Fruit fly (Drosophila melanogaster) whole organism, embryonic: ENCODE data around the gene smg.
A peak's percentile ranks its signal among the peaks of the same experiment; 100 is the strongest.

Experiments
- Ada2b ChIP-seq: fragments of 200-800 bp; sonication (Bioruptor generic); IDR thresholded peaks from 2 replicates; pipeline ENCODE4 v1.3.6; 2022; ENCODE audit warnings: missing biosample characterization, missing genetic modification characterization
- Aef1 ChIP-seq: fragments of 200-800 bp; sonication (Bioruptor generic); IDR thresholded peaks from 3 replicates; pipeline ENCODE4 v1.3.6; 2022; ENCODE audit warnings: missing biosample characterization, missing genetic modification characterization
- Atf-2 ChIP-seq: fragments of 200-800 bp; sonication (Bioruptor generic); optimal IDR thresholded peaks from 2 replicates; lab custom pipeline; 2016; ENCODE audit warnings: missing biosample characterization, missing genetic modification characterization
- CG10209 ChIP-seq: fragments of 200-800 bp; sonication (Bioruptor generic); optimal IDR thresholded peaks from 3 replicates; lab custom pipeline; 2017; ENCODE audit warnings: missing biosample characterization, mild to moderate bottlenecking, missing genetic modification characterization, missing genetic modification reagents
- CG1024 ChIP-seq: fragments of 200-800 bp; sonication (Bioruptor generic); IDR thresholded peaks from 2 replicates; pipeline ENCODE4 v1.3.6; 2022; ENCODE audit warnings: missing biosample characterization, missing genetic modification characterization
- CG10274 ChIP-seq: fragments of 200-800 bp; sonication (Bioruptor generic); optimal IDR thresholded peaks from 3 replicates; lab custom pipeline; 2017; ENCODE audit warnings: missing biosample characterization, mild to moderate bottlenecking, missing genetic modification characterization
- CG10366 ChIP-seq: fragments of 200-800 bp; sonication (Bioruptor generic); IDR thresholded peaks from 2 replicates; pipeline ENCODE4 v1.3.6; 2022; ENCODE audit warnings: missing biosample characterization, missing genetic modification characterization
- CG11504 ChIP-seq: fragments of 200-800 bp; sonication (Bioruptor generic); optimal IDR thresholded peaks from 3 replicates; lab custom pipeline; 2019; ENCODE audit warnings: missing biosample characterization, mild to moderate bottlenecking, missing genetic modification characterization, moderate library complexity
- CG12391 ChIP-seq: fragments of 200-800 bp; sonication (Bioruptor generic); optimal IDR thresholded peaks from 3 replicates; lab custom pipeline; 2018; ENCODE audit warnings: missing biosample characterization, mild to moderate bottlenecking, missing genetic modification characterization, moderate library complexity
- CG15269 ChIP-seq: fragments of 200-800 bp; sonication (Bioruptor generic); optimal IDR thresholded peaks from 2 replicates; lab custom pipeline; 2018; ENCODE audit warnings: missing biosample characterization, mild to moderate bottlenecking, missing genetic modification characterization, moderate library complexity
- CG15601 ChIP-seq: fragments of 200-800 bp; sonication (Bioruptor generic); optimal IDR thresholded peaks from 3 replicates; lab custom pipeline; 2019; ENCODE audit warnings: missing biosample characterization, mild to moderate bottlenecking, missing genetic modification characterization, moderate library complexity
- CG16863 ChIP-seq: fragments of 200-800 bp; sonication (Bioruptor generic); optimal IDR thresholded peaks from 3 replicates; lab custom pipeline; 2016; ENCODE audit warnings: missing biosample characterization, missing genetic modification characterization
- CG17328 ChIP-seq: fragments of 200-800 bp; sonication (Bioruptor generic); IDR thresholded peaks from 2 replicates; pipeline ENCODE4 v1.3.6; 2022; ENCODE audit warnings: missing biosample characterization, missing genetic modification characterization
- CG18619 ChIP-seq: fragments of 200-800 bp; sonication (Bioruptor generic); optimal IDR thresholded peaks from 3 replicates; lab custom pipeline; 2017; ENCODE audit warnings: missing biosample characterization, mild to moderate bottlenecking, missing genetic modification characterization
- CG2712 ChIP-seq: fragments of 200-800 bp; optimal IDR thresholded peaks from 3 replicates; lab custom pipeline; 2019; ENCODE audit warnings: missing biosample characterization, mild to moderate bottlenecking, missing genetic modification characterization, moderate library complexity
- CG30403 ChIP-seq: fragments of 200-800 bp; sonication (Bioruptor generic); optimal IDR thresholded peaks from 3 replicates; lab custom pipeline; 2016; ENCODE audit warnings: missing biosample characterization, missing genetic modification characterization
- CG3726 ChIP-seq: fragments of 200-800 bp; sonication (Bioruptor generic); IDR thresholded peaks from 3 replicates; pipeline ENCODE4, ENCODE4 v1.3.6; 2022; ENCODE audit warnings: missing biosample characterization, missing genetic modification characterization
- CG4404 ChIP-seq: fragments of 200-800 bp; sonication (Bioruptor generic); IDR thresholded peaks from 2 replicates; pipeline ENCODE4 v1.3.6; 2022; ENCODE audit warnings: missing biosample characterization, missing genetic modification characterization
- CG5953 ChIP-seq: fragments of 200-800 bp; sonication (Bioruptor generic); IDR thresholded peaks from 2 replicates; pipeline ENCODE4 v1.3.6; 2022; ENCODE audit warnings: missing biosample characterization, missing genetic modification characterization
- CG7839 ChIP-seq: fragments of 200-800 bp; sonication (Bioruptor generic); optimal IDR thresholded peaks from 3 replicates; lab custom pipeline; 2018; ENCODE audit warnings: missing biosample characterization, mild to moderate bottlenecking, missing genetic modification characterization, moderate library complexity
- CG8089 ChIP-seq: fragments of 200-800 bp; sonication (Bioruptor generic); optimal IDR thresholded peaks from 3 replicates; lab custom pipeline; 2016; ENCODE audit warnings: missing biosample characterization, missing genetic modification characterization
- CG8924 ChIP-seq: fragments of 200-800 bp; optimal IDR thresholded peaks from 3 replicates; lab custom pipeline; 2019; ENCODE audit warnings: missing biosample characterization, mild to moderate bottlenecking, missing genetic modification characterization, moderate library complexity
- CG8944 ChIP-seq: fragments of 200-800 bp; sonication (Bioruptor generic); optimal IDR thresholded peaks from 3 replicates; lab custom pipeline; 2016; ENCODE audit warnings: missing biosample characterization, missing genetic modification characterization
- CG9437 ChIP-seq: fragments of 200-800 bp; sonication (Bioruptor generic); optimal IDR thresholded peaks from 2 replicates; lab custom pipeline; 2018; ENCODE audit warnings: missing biosample characterization, mild to moderate bottlenecking, missing genetic modification characterization
- CkIIα-i1 ChIP-seq: fragments of 200-800 bp; sonication (Bioruptor generic); IDR thresholded peaks from 2 replicates; pipeline ENCODE4 v1.3.6; 2022; ENCODE audit warnings: missing biosample characterization, missing genetic modification characterization
- Deaf1 ChIP-seq: fragments of 200-800 bp; optimal IDR thresholded peaks from 3 replicates; lab custom pipeline; 2019; ENCODE audit warnings: missing biosample characterization, mild to moderate bottlenecking, missing genetic modification characterization, moderate library complexity
- H15 ChIP-seq: fragments of 200-800 bp; sonication (Bioruptor generic); IDR thresholded peaks from 3 replicates; pipeline ENCODE4 v1.3.6; 2022; ENCODE audit warnings: missing biosample characterization, missing genetic modification characterization
- Hr51 ChIP-seq, 2 experiments: fragments of 200-800 bp; sonication (Bioruptor generic); optimal IDR thresholded peaks; 2 replicates in 1 of 2; 3 replicates in 1 of 2; lab custom pipeline; 2016 to 2018; ENCODE audit warnings: missing biosample characterization in 2 of 2, missing genetic modification characterization in 2 of 2, mild to moderate bottlenecking in 1 of 2, moderate library complexity in 1 of 2
- NC2α ChIP-seq: fragments of 200-800 bp; sonication (Bioruptor generic); optimal IDR thresholded peaks from 2 replicates; lab custom pipeline; 2016; ENCODE audit warnings: missing biosample characterization, missing genetic modification characterization
- Nf-YB ChIP-seq: fragments of 200-800 bp; sonication (Bioruptor generic); optimal IDR thresholded peaks from 3 replicates; lab custom pipeline; 2019; ENCODE audit warnings: missing biosample characterization, mild to moderate bottlenecking, missing genetic modification characterization, moderate library complexity
- Poxn ChIP-seq: fragments of 200-800 bp; sonication (Bioruptor generic); IDR thresholded peaks from 2 replicates; pipeline ENCODE4 v1.3.6; 2022; ENCODE audit warnings: missing biosample characterization, missing genetic modification characterization
- Rx ChIP-seq: fragments of 200-800 bp; sonication (Bioruptor generic); IDR thresholded peaks from 2 replicates; pipeline ENCODE4 v1.3.6; 2022; ENCODE audit warnings: missing biosample characterization, missing genetic modification characterization
- Side ChIP-seq: fragments of 200-800 bp; sonication (Bioruptor generic); optimal IDR thresholded peaks from 2 replicates; lab custom pipeline; 2016; ENCODE audit warnings: missing biosample characterization, missing genetic modification characterization
- Spps ChIP-seq: fragments of 200-800 bp; sonication (Bioruptor generic); optimal IDR thresholded peaks from 2 replicates; lab custom pipeline; 2018; ENCODE audit warnings: missing biosample characterization, mild to moderate bottlenecking, missing genetic modification characterization
- Trl ChIP-seq, 3 experiments: fragments of >200 bp in 2 of 3; fragments of 200-800 bp in 1 of 3; sonication (Bioruptor generic) in 1 of 3; optimal IDR thresholded peaks; 2 replicates in 1 of 3; 3 replicates in 2 of 3; lab custom pipeline; 2016 to 2017; ENCODE audit warnings: missing biosample characterization in 1 of 3, missing genetic modification characterization in 1 of 3
- ase ChIP-seq: fragments of 200-800 bp; sonication (Bioruptor generic); IDR thresholded peaks from 3 replicates; pipeline ENCODE4 v1.3.6; 2022; ENCODE audit warnings: missing biosample characterization, missing genetic modification characterization
- ci ChIP-seq: fragments of 200-800 bp; sonication (Bioruptor generic); IDR thresholded peaks from 3 replicates; pipeline ENCODE4 v1.3.6; 2022; ENCODE audit warnings: missing biosample characterization, missing genetic modification characterization
- dm ChIP-seq: fragments of 200-800 bp; sonication (Bioruptor generic); optimal IDR thresholded peaks from 3 replicates; lab custom pipeline; 2016; ENCODE audit warnings: missing biosample characterization, missing genetic modification characterization
- dpn ChIP-seq, 2 experiments: fragments of 200-800 bp; sonication (Bioruptor generic); optimal IDR thresholded peaks; 3 replicates each; lab custom pipeline; 2016; ENCODE audit warnings: missing biosample characterization in 2 of 2, missing genetic modification characterization in 2 of 2
- esg ChIP-seq: fragments of 200-800 bp; sonication (Bioruptor generic); conservative IDR thresholded peaks from 2 replicates; pipeline ENCODE4 v1.3.6; 2022; ENCODE audit warnings: missing biosample characterization, missing genetic modification characterization
- fd3F ChIP-seq: fragments of 200-800 bp; sonication (Bioruptor generic); optimal IDR thresholded peaks from 2 replicates; lab custom pipeline; 2018; ENCODE audit warnings: missing biosample characterization, mild to moderate bottlenecking, missing genetic modification characterization, moderate library complexity
- fd96Cb ChIP-seq: fragments of 200-800 bp; sonication (Bioruptor generic); optimal IDR thresholded peaks from 2 replicates; lab custom pipeline; 2018; ENCODE audit warnings: missing biosample characterization, mild to moderate bottlenecking, missing genetic modification characterization, moderate library complexity
- gt ChIP-seq: fragments of 200-800 bp; sonication (Bioruptor generic); IDR thresholded peaks from 2 replicates; pipeline ENCODE4 v1.3.6; 2022; ENCODE audit warnings: missing biosample characterization, missing genetic modification characterization
- luna ChIP-seq: fragments of 200-800 bp; sonication (Bioruptor generic); optimal IDR thresholded peaks from 2 replicates; lab custom pipeline; 2016; ENCODE audit warnings: missing biosample characterization, missing genetic modification characterization
- onecut ChIP-seq: fragments of 200-800 bp; sonication (Bioruptor generic); IDR thresholded peaks from 2 replicates; pipeline ENCODE4 v1.3.6; 2022; ENCODE audit warnings: missing biosample characterization, missing genetic modification characterization
- org-1 ChIP-seq: fragments of 200-800 bp; sonication (Bioruptor generic); optimal IDR thresholded peaks from 2 replicates; lab custom pipeline; 2017; ENCODE audit warnings: missing biosample characterization, missing genetic modification characterization
- pum ChIP-seq: fragments of 200-800 bp; sonication (Bioruptor generic); optimal IDR thresholded peaks from 2 replicates; lab custom pipeline; 2016; ENCODE audit warnings: missing biosample characterization, missing genetic modification characterization
- run ChIP-seq: fragments of 200-800 bp; sonication (Bioruptor generic); optimal IDR thresholded peaks from 3 replicates; lab custom pipeline; 2018; ENCODE audit warnings: missing biosample characterization, mild to moderate bottlenecking, missing genetic modification characterization
- slou ChIP-seq: fragments of 200-800 bp; sonication (Bioruptor generic); optimal IDR thresholded peaks from 3 replicates; lab custom pipeline; 2016; ENCODE audit warnings: missing biosample characterization, missing genetic modification characterization
- slp2 ChIP-seq: fragments of 200-800 bp; sonication (Bioruptor generic); optimal IDR thresholded peaks from 2 replicates; lab custom pipeline; 2016; ENCODE audit warnings: missing biosample characterization, missing genetic modification characterization
- zen ChIP-seq: fragments of 200-800 bp; sonication (Bioruptor generic); optimal IDR thresholded peaks from 3 replicates; lab custom pipeline; 2018; ENCODE audit warnings: missing biosample characterization, mild to moderate bottlenecking, missing genetic modification characterization, moderate library complexity

Gene smg

dm6 chr3L:9028057-9028456, 30.3 kb upstream of the smg start:
- TF ChIP-seq run (no peak), Spps (peak; percentile 26), zen (peak; percentile 61), org-1 (GFP tag; lab: Kevin White, UChicago) (no peak), Ada2b (no peak), Rx (GFP tag; lab: Robert Waterston, UW) (peak; percentile 21; the same call in 1 of the 2 replicates), CG5953 (GFP tag; lab: Robert Waterston, UW) (0 out of 2 replicates have a peak, but pooled peaks have one; percentile 6), CG1024 (GFP tag; lab: Robert Waterston, UW) (peak; percentile 30; the same call in 1 of the 2 replicates), CG12391 (peak; percentile 68), CG11504 (tag; lab: Kevin White, UChicago) (peak; percentile 60), Side (peak; percentile 5), CG8089 (GFP tag; lab: Kevin White, UChicago) (peak; percentile 21), ci (GFP tag; lab: Robert Waterston, UW) (peak; percentile 62; the same call in 1 of the 3 replicates), Atf-2 (peak; percentile 44), CG18619 (GFP tag; lab: Kevin White, UChicago) (peak; percentile 13), slp2 (GFP tag; lab: Kevin White, UChicago) (peak; percentile 19), CG30403 (peak; percentile 40), pum (GFP tag; lab: Kevin White, UChicago) (peak; percentile 39), CkIIα-i1 (GFP tag; lab: Robert Waterston, UW) (no peak), CG16863 (peak; percentile 3), Aef1 (GFP tag; lab: Robert Waterston, UW) (no peak), CG4404 (peak; percentile 31; the same call in 1 of the 2 replicates), gt (no peak), fd3F (no peak), Deaf1 (no peak), CG17328 (GFP tag; lab: Robert Waterston, UW) (peak; percentile 57; the same call in 1 of the 2 replicates), fd96Cb (tag; lab: Kevin White, UChicago) (peak; percentile 42), CG8924 (peak; percentile 69), CG9437 (GFP tag; lab: Kevin White, UChicago) (peak; percentile 3), ase (GFP tag; lab: Robert Waterston, UW) (0 out of 3 replicates have a peak, but pooled peaks have one; percentile 28), Nf-YB (GFP tag; lab: Kevin White, UChicago) (no peak), CG10209 (GFP tag; lab: Kevin White, UChicago) (peak; percentile 31), dm (GFP tag; lab: Kevin White, UChicago) (peak; percentile 23), Poxn (GFP tag; lab: Robert Waterston, UW) (no peak), Hr51 (GFP tag; optimal IDR thresholded peaks at IDR 0.05; lab: Kevin White, UChicago) (peak in 1 of 2 experiments; percentile 27), CG10366 (GFP tag; lab: Robert Waterston, UW) (peak; percentile 15; the same call in 1 of the 2 replicates), CG10274 (GFP tag; lab: Kevin White, UChicago) (no peak), H15 (GFP tag; lab: Robert Waterston, UW) (no peak), esg (GFP tag; lab: Robert Waterston, UW) (peak; percentile 31; the same call in 1 of the 2 replicates), onecut (no peak), CG2712 (peak; percentile 56), NC2α (GFP tag; lab: Kevin White, UChicago) (peak; percentile 6), CG7839 (tag; lab: Kevin White, UChicago) (peak; percentile 59), slou (GFP tag; lab: Kevin White, UChicago) (no peak), CG8944 (peak; percentile 27), luna (GFP tag; lab: Kevin White, UChicago) (no peak), CG15601 (tag; lab: Kevin White, UChicago) (peak; percentile 44), CG3726 (GFP tag; lab: Robert Waterston, UW) (no peak), dpn (GFP tag; optimal IDR thresholded peaks at IDR 0.05; lab: Kevin White, UChicago) (peak; percentile 33 to 48), CG15269 (tag; lab: Kevin White, UChicago) (peak; percentile 30), Trl (optimal IDR thresholded peaks at IDR 0.05; lab: Kevin White, UChicago) (no peak), Trl (GFP tag; optimal IDR thresholded peaks at IDR 0.05; lab: Kevin White, UChicago) (peak; percentile 31)
